Worm (Caenorhabditis elegans) whole organism, L3 larva: ENCODE measurements around the gene nhr-188.

ENCODE experiments used
- ceh-28 ChIP-seq: fragments of 150-350 bp; optimal IDR thresholded peaks from 2 replicates; lab custom pipeline; 2014; ENCODE audit warnings: missing biosample characterization, missing genetic modification reagents, missing genetic modification characterization
- ceh-82 ChIP-seq: fragments of 150-350 bp; optimal IDR thresholded peaks from 2 replicates; lab custom pipeline; 2014; ENCODE audit warnings: missing biosample characterization, missing genetic modification characterization
- fos-1 ChIP-seq: fragments of 150-350 bp; optimal IDR thresholded peaks from 2 replicates; lab custom pipeline; 2014; ENCODE audit warnings: missing biosample characterization, missing genetic modification characterization
- jun-1 ChIP-seq: fragments of 150-350 bp; optimal IDR thresholded peaks from 2 replicates; lab custom pipeline; 2014; ENCODE audit warnings: missing biosample characterization, missing genetic modification reagents, missing genetic modification characterization
- nhr-237 ChIP-seq: fragments of 150-350 bp; optimal IDR thresholded peaks from 2 replicates; lab custom pipeline; 2014; ENCODE audit warnings: missing biosample characterization, missing genetic modification characterization
- nhr-77 ChIP-seq: fragments of 150-350 bp; optimal IDR thresholded peaks from 2 replicates; lab custom pipeline; 2014; ENCODE audit warnings: missing biosample characterization, missing genetic modification characterization
- sea-2 ChIP-seq: fragments of 150-350 bp; sonication (generic microtip); optimal IDR thresholded peaks from 4 replicates; lab custom pipeline; 2014; ENCODE audit warnings: missing biosample characterization, missing genetic modification reagents, missing genetic modification characterization
- zag-1 ChIP-seq: fragments of 150-350 bp; optimal IDR thresholded peaks from 2 replicates; lab custom pipeline; 2014; ENCODE audit warnings: missing biosample characterization, missing genetic modification characterization

ce11 chrV:3812291-3812690 is 45.4 kb downstream of the nhr-188 start, which contains the start of gene scl-12:
- TF ChIP-seq ceh-82 (tag; lab: Kevin White, UChicago) (no peak), zag-1 (tag; lab: Kevin White, UChicago) (no peak), sea-2 (GFP tag; lab: Kevin White, UChicago) (no peak), jun-1 (tag; lab: Kevin White, UChicago) (no peak), fos-1 (no peak), nhr-77 (tag; lab: Kevin White, UChicago) (no peak), nhr-237 (tag; lab: Kevin White, UChicago) (no peak), ceh-28 (tag; lab: Kevin White, UChicago) (no peak)
